Fruit fly (Drosophila melanogaster) whole organism, adult: ENCODE results near the gene CG32086.
A peak's percentile ranks its signal among the peaks of the same experiment; 100 is the strongest.

Source experiments
- CG11617 ChIP-seq: fragments of 200-800 bp; sonication (Bioruptor generic); optimal IDR thresholded peaks from 2 replicates; lab custom pipeline; 2017; ENCODE audit warnings: mild to moderate bottlenecking, missing biosample characterization, missing genetic modification reagents, missing genetic modification characterization
- CG12768 ChIP-seq: fragments of 200-800 bp; sonication (Bioruptor generic); optimal IDR thresholded peaks from 2 replicates; lab custom pipeline; 2017; ENCODE audit warnings: missing biosample characterization, missing genetic modification characterization, mild to moderate bottlenecking, moderate library complexity, missing genetic modification reagents
- CG14711 ChIP-seq: fragments of 200-800 bp; sonication (Bioruptor generic); optimal IDR thresholded peaks from 2 replicates; lab custom pipeline; 2018; ENCODE audit warnings: missing biosample characterization, mild to moderate bottlenecking, missing genetic modification characterization, moderate library complexity
- CG1620 ChIP-seq: fragments of 200-800 bp; sonication (Bioruptor generic); optimal IDR thresholded peaks from 2 replicates; lab custom pipeline; 2016; ENCODE audit warnings: missing biosample characterization, missing genetic modification characterization
- CG33017 ChIP-seq: fragments of 200-800 bp; sonication (Bioruptor generic); optimal IDR thresholded peaks from 2 replicates; lab custom pipeline; 2018; ENCODE audit warnings: missing biosample characterization, mild to moderate bottlenecking, missing genetic modification characterization, moderate library complexity
- CG5204 ChIP-seq: fragments of 200-800 bp; sonication (Bioruptor generic); optimal IDR thresholded peaks from 2 replicates; lab custom pipeline; 2016; ENCODE audit warnings: missing biosample characterization, missing genetic modification characterization
- CG7045 ChIP-seq: fragments of 200-800 bp; sonication (Bioruptor generic); optimal IDR thresholded peaks from 2 replicates; lab custom pipeline; 2017; ENCODE audit warnings: missing biosample characterization, mild to moderate bottlenecking, missing genetic modification characterization
- CG7101 ChIP-seq: fragments of 200-800 bp; sonication (Bioruptor generic); optimal IDR thresholded peaks from 2 replicates; lab custom pipeline; 2018; ENCODE audit warnings: missing biosample characterization, mild to moderate bottlenecking, missing genetic modification characterization, moderate library complexity
- Clk ChIP-seq: fragments of 200-800 bp; sonication (Bioruptor generic); optimal IDR thresholded peaks from 2 replicates; lab custom pipeline; 2017; ENCODE audit warnings: missing biosample characterization, missing genetic modification characterization
- Crg-1 ChIP-seq: fragments of 200-800 bp; sonication (Bioruptor generic); optimal IDR thresholded peaks from 2 replicates; lab custom pipeline; 2016; ENCODE audit warnings: missing biosample characterization, missing genetic modification characterization
- Hr96 ChIP-seq: fragments of 200-800 bp; sonication (Bioruptor generic); optimal IDR thresholded peaks from 2 replicates; lab custom pipeline; 2016; ENCODE audit warnings: missing biosample characterization, missing genetic modification characterization
- Mnt ChIP-seq: fragments of 200-800 bp; sonication (Bioruptor generic); optimal IDR thresholded peaks from 2 replicates; lab custom pipeline; 2016; ENCODE audit warnings: missing biosample characterization, mild to moderate bottlenecking, missing genetic modification characterization
- bab1 ChIP-seq: fragments of 200-800 bp; sonication (Bioruptor generic); optimal IDR thresholded peaks from 3 replicates; lab custom pipeline; 2019; ENCODE audit warnings: missing biosample characterization, mild to moderate bottlenecking, missing genetic modification characterization, moderate library complexity
- cic ChIP-seq: fragments of 200-800 bp; sonication (Bioruptor generic); optimal IDR thresholded peaks from 2 replicates; lab custom pipeline; 2017; ENCODE audit warnings: missing biosample characterization, mild to moderate bottlenecking, missing genetic modification characterization, moderate library complexity
- cnc ChIP-seq, 2 experiments: fragments of >200 bp; optimal IDR thresholded peaks; 2 replicates each; lab custom pipeline; 2017
- kay ChIP-seq: fragments of 200-800 bp; sonication (Bioruptor generic); peaks from one replicate; lab custom pipeline; 2016; ENCODE audit warnings: missing biosample characterization, missing genetic modification characterization, borderline replicate concordance
- ovo ChIP-seq: fragments of 200-800 bp; sonication (Bioruptor generic); optimal IDR thresholded peaks from 2 replicates; lab custom pipeline; 2016; ENCODE audit warnings: missing biosample characterization, missing genetic modification characterization
- pad ChIP-seq: fragments of 200-800 bp; sonication (Bioruptor generic); optimal IDR thresholded peaks from 3 replicates; lab custom pipeline; 2017; ENCODE audit warnings: missing biosample characterization, missing genetic modification characterization, mild to moderate bottlenecking, moderate library complexity, missing genetic modification reagents
- tj ChIP-seq: fragments of 200-800 bp; sonication (Bioruptor generic); optimal IDR thresholded peaks from 3 replicates; lab custom pipeline; 2017; ENCODE audit warnings: missing biosample characterization, mild to moderate bottlenecking, missing genetic modification characterization, moderate library complexity
- toe ChIP-seq: fragments of 200-800 bp; sonication (Bioruptor generic); optimal IDR thresholded peaks from 2 replicates; lab custom pipeline; 2016; ENCODE audit warnings: missing biosample characterization, missing genetic modification characterization

CG32086 gene

DNA sequence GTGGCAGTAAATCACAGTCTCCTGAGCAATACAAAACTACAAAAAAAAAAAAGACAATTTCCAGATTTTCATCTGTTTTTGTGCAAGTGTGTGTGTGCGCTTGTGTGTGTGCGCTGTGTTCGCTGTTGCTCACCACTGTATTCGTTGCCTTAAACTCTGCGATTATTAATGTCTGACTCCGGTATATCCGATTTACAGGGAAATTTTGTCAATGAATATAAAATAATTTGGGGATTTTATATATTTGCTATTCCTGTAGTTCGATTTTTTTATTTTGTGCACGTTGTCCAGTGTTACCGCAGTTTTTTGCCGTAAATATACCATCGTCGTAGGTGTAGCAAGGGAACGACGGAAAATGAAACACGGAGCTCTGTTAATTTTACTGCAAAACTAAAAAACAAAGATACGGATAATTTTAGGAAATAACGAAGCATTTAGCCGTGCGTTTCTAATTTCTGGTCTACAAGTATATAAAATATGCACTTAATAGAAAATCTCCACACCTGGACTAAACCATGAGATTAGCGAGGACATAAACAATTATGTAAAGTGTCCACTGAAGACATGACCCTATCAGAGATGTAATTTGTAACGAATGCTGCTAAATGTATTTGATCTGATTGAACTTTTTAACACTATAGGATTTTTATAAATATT, 25.4 kb upstream of the CG32086 start, which contains the start of gene Duba:
TSS of gene Duba (minus strand) at position 313 of the 657 bp plus-strand sequence.
- TF ChIP-seq Mnt (peak; percentile 44), CG33017 (no peak), CG5204 (GFP tag; lab: Kevin White, UChicago) (peak; percentile 23)

DNA sequence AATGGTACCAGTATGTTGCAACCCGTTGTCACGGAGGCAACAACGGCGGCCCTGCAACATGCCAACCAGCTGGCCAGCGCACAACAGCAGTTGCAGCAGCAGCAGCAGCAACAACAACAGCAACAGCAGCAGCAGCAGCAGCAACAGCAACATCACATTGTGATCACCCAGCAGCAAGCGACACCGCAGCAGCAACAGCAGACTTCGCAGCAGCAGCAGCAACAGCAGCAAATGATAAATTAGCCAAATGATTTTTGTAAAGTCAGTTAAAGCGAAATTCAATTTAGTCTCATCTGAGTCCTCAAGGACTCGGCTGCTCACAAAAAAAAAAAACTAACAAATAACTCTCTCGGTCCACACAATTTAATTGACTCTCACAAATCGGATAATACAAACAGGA, 20.4 kb upstream of the CG32086 start:
- TF ChIP-seq ovo (GFP tag; lab: Kevin White, UChicago), result no peak
- no peak for TF ChIP-seq CG1620
- no peak for TF ChIP-seq CG7045
- no peak for TF ChIP-seq Mnt
- no peak for TF ChIP-seq Hr96
- no peak for TF ChIP-seq Crg-1
- TF ChIP-seq CG11617 (GFP tag; lab: Kevin White, UChicago), result no peak
- TF ChIP-seq CG14711, result no peak
- TF ChIP-seq tj (GFP tag; lab: Kevin White, UChicago), result no peak
- TF ChIP-seq toe (GFP tag; lab: Kevin White, UChicago), result no peak
- TF ChIP-seq pad, result no peak
- TF ChIP-seq Clk (GFP tag; lab: Kevin White, UChicago), result no peak

dm6 chr3L:11602040-11602439, 18.2 kb upstream of the CG32086 start:
- TF ChIP-seq kay (GFP tag; lab: Kevin White, UChicago) (no peak), Hr96 (no peak), CG14711 (no peak), pad (no peak), CG5204 (GFP tag; lab: Kevin White, UChicago) (no peak), CG11617 (GFP tag; lab: Kevin White, UChicago) (no peak), CG1620 (no peak)

- TF ChIP-seq CG14711 (no peak), Mnt (peak; percentile 6)
These were observed 17.3 kb upstream of the CG32086 start for dm6 chr3L:11601133-11601532.

DNA sequence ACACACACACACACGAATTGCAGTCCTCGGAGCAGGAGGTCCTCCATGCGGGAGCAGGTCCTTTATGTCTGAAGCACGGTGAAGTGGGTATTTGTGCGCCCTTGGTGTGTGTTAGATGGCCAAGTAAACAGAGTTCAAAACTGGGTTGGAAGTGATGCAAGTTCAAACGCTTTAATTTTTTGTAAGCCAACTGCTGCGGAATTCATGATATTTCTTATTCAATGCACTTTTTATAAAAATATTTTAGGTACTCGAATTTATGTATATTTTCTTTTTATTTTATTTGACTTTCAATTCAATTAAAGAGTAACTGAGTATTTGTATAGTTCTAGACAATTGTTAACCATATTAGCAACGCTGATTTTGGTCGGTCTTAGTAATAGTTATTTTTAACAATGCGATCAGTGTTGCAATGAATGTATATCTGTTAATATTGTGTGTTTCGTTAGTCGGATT, 16.1 kb upstream of the CG32086 start, which contains the start of the genes CG14137 and CG46394:
TSS of gene CG14137 (minus strand) at position 101 of the 456 bp plus-strand sequence.
TSS of gene CG46394 (plus strand) at position 406 of the 456 bp plus-strand sequence.
- no peak for TF ChIP-seq toe (GFP tag; lab: Kevin White, UChicago)
- TF ChIP-seq CG33017, result no peak
- no peak for TF ChIP-seq tj (GFP tag; lab: Kevin White, UChicago)
- TF ChIP-seq CG7045, result no peak
- TF ChIP-seq CG1620, result no peak
- TF ChIP-seq Clk (GFP tag; lab: Kevin White, UChicago), result no peak
- TF ChIP-seq cnc (optimal IDR thresholded peaks at IDR 0.05; lab: Kevin White, UChicago), result no peak
- no peak for TF ChIP-seq CG11617 (GFP tag; lab: Kevin White, UChicago)
- no peak for TF ChIP-seq CG5204 (GFP tag; lab: Kevin White, UChicago)
- TF ChIP-seq ovo (GFP tag; lab: Kevin White, UChicago), result no peak
- TF ChIP-seq kay (GFP tag; lab: Kevin White, UChicago), result no peak
- no peak for TF ChIP-seq Hr96
- TF ChIP-seq bab1, result no peak
- TF ChIP-seq CG7101, result no peak

DNA sequence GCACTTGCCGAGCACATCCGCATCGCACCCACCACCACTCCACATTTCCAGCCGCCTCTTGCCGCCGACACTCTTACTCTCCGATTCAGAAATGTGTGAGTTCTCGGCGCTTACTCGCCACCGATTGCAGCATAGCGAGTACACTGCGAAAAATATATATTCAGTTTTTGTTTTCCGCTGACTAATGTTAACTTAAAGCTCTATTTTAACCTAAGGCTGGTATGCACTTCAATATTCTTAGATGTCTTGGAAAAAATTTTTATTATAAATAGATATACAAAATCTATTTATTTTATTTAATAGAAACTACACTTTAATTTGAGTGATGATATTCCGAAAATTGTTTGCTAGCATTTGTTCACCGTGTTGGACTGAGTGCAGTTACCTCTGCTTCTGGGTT, 15.4 kb upstream of the CG32086 start:
- TF ChIP-seq CG5204 (GFP tag; lab: Kevin White, UChicago) (peak; percentile 14), CG7101 (peak; percentile 0), bab1 (no peak), kay (GFP tag; lab: Kevin White, UChicago) (no peak), Clk (GFP tag; lab: Kevin White, UChicago) (no peak), toe (GFP tag; lab: Kevin White, UChicago) (no peak), ovo (GFP tag; lab: Kevin White, UChicago) (no peak), Mnt (no peak), Hr96 (no peak), Crg-1 (no peak), CG12768 (GFP tag; lab: Kevin White, UChicago) (no peak), CG14711 (no peak), CG33017 (peak; percentile 48), cnc (optimal IDR thresholded peaks at IDR 0.05; lab: Kevin White, UChicago) (no peak), CG11617 (GFP tag; lab: Kevin White, UChicago) (peak; percentile 33), pad (no peak), CG7045 (peak; percentile 64), cic (no peak), CG1620 (no peak), tj (GFP tag; lab: Kevin White, UChicago) (peak; percentile 5)

DNA sequence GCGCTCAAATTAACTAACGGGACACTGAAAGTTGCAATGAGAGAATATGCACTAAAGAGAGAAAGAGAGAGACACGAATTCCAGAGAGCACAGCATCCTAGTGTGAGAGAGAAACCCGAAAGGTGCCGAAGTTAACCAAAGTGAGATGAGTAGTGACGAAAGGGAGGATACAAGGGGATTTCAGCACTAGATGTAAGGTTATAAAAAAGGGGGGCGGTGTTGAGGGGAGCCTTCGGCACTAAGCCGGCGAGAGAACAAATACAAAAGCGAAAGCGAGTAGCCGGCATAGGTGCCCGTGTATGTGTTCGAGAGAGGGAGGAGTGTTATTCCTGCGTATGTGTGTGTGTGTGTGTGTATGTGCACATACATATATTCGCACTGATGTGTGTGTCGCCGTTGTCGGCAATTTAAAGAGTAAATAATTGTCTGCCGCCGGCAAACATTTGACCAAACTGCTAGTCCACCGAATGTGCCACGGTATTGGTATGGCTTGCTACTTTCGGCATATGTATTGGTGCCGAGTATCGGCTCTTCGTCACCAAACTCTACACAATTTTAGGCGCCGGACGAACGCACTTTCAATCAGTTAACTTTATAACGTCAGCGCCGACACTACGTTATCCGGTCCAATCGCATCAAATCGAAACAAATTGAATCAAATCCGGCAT, 12.9 kb upstream of the CG32086 start, which contains the start of gene CG7368:
TSS of gene CG7368 (plus strand) at position 618 of the 668 bp plus-strand sequence.
- TF ChIP-seq kay (GFP tag; lab: Kevin White, UChicago), result no peak
- TF ChIP-seq CG14711, result no peak
- TF ChIP-seq CG7101, result no peak
- TF ChIP-seq cic, result no peak
